Fruit fly (Drosophila melanogaster): Measurements from ENCODE around the gene CG9095.

The CG9095 gene

dm6 chrX:15120116-15120515 is 42.9 kb downstream of the CG9095 start (continued):
- peak; percentile 44 for TF ChIP-seq Ptx1 (GFP tag; IDR thresholded peaks at IDR 0.05)
- TF ChIP-seq sob (GFP tag; IDR thresholded peaks at IDR 0.05) = peak; percentile 48; the same call in 1 of the 2 replicates
- TF ChIP-seq CG14441 (GFP tag; IDR thresholded peaks at IDR 0.05) = peak; percentile 27; the same call in 1 of the 2 replicates
- TF ChIP-seq CG2889 (GFP tag; IDR thresholded peaks at IDR 0.05) = peak; percentile 34; the same call in 1 of the 3 replicates
- peak; percentile 28 for TF ChIP-seq Sox100B (GFP tag; optimal IDR thresholded peaks at IDR 0.05)
- TF ChIP-seq lab (GFP tag; optimal IDR thresholded peaks at IDR 0.05) = peak; percentile 66
- no peak for TF ChIP-seq cg (GFP tag; optimal IDR thresholded peaks at IDR 0.05)
- 0 out of 3 replicates have a peak, but pooled peaks have one; percentile 8 for TF ChIP-seq C15 (GFP tag; IDR thresholded peaks at IDR 0.05)
- TF ChIP-seq Hand (GFP tag; optimal IDR thresholded peaks at IDR 0.05) = peak; percentile 22
- peak; percentile 3 for TF ChIP-seq Xbp1 (GFP tag; optimal IDR thresholded peaks at IDR 0.05)
- TF ChIP-seq zfh2 (GFP tag; optimal IDR thresholded peaks at IDR 0.05) = peak; percentile 54
- 0 out of 3 replicates have a peak, but pooled peaks have one; percentile 24 for TF ChIP-seq CG7357 (GFP tag; IDR thresholded peaks at IDR 0.05)
- peak; percentile 21 for TF ChIP-seq CG10209 (GFP tag; optimal IDR thresholded peaks at IDR 0.05)
- TF ChIP-seq CG15011 (GFP tag; optimal IDR thresholded peaks at IDR 0.05) = peak; percentile 31
- peak; percentile 45; the same call in 1 of the 2 replicates for TF ChIP-seq CG11247 (GFP tag; IDR thresholded peaks at IDR 0.05)
- TF ChIP-seq gcm2 (GFP tag; optimal IDR thresholded peaks at IDR 0.05) = no peak
- peak; percentile 28; the same call in 1 of the 2 replicates for TF ChIP-seq ranshi (GFP tag; IDR thresholded peaks at IDR 0.05)
- peak; percentile 62 for TF ChIP-seq CG11504 (tag; optimal IDR thresholded peaks at IDR 0.05)
- TF ChIP-seq vvl (GFP tag; IDR thresholded peaks at IDR 0.05) = 0 out of 2 replicates have a peak, but pooled peaks have one; percentile 21
- peak; percentile 30 for TF ChIP-seq org-1 (GFP tag; optimal IDR thresholded peaks at IDR 0.05)
- peak; percentile 4 for TF ChIP-seq gro (GFP tag; optimal IDR thresholded peaks at IDR 0.05)
- TF ChIP-seq CG2120 (GFP tag; optimal IDR thresholded peaks at IDR 0.05) = peak; percentile 77
- peak; percentile 24 for TF ChIP-seq maf-S (GFP tag; optimal IDR thresholded peaks at IDR 0.05)
- 0 out of 2 replicates have a peak, but pooled peaks have one; percentile 25 for TF ChIP-seq Xrp1 (GFP tag; IDR thresholded peaks at IDR 0.05)
- peak; percentile 69 for TF ChIP-seq CG2678 (tag; optimal IDR thresholded peaks at IDR 0.05)
- TF ChIP-seq gsb (GFP tag; IDR thresholded peaks at IDR 0.05) = 0 out of 2 replicates have a peak, but pooled peaks have one; percentile 27
- TF ChIP-seq CG12071 (GFP tag; optimal IDR thresholded peaks at IDR 0.05) = peak; percentile 21
- TF ChIP-seq D19B (GFP tag; optimal IDR thresholded peaks at IDR 0.05) = peak; percentile 7
- no peak for TF ChIP-seq CG13123 (GFP tag; optimal IDR thresholded peaks at IDR 0.05)
- peak; percentile 35 for TF ChIP-seq sug (tag; optimal IDR thresholded peaks at IDR 0.05)
- TF ChIP-seq cas (GFP tag; IDR thresholded peaks at IDR 0.05) = 0 out of 2 replicates have a peak, but pooled peaks have one; percentile 5
- TF ChIP-seq CG6654 (GFP tag; optimal IDR thresholded peaks at IDR 0.05) = no peak
- peak; percentile 36; the same call in 1 of the 2 replicates for TF ChIP-seq wdn (GFP tag; IDR thresholded peaks at IDR 0.05)
- TF ChIP-seq CG12659 (GFP tag; optimal IDR thresholded peaks at IDR 0.05) = peak; percentile 39

DNA sequence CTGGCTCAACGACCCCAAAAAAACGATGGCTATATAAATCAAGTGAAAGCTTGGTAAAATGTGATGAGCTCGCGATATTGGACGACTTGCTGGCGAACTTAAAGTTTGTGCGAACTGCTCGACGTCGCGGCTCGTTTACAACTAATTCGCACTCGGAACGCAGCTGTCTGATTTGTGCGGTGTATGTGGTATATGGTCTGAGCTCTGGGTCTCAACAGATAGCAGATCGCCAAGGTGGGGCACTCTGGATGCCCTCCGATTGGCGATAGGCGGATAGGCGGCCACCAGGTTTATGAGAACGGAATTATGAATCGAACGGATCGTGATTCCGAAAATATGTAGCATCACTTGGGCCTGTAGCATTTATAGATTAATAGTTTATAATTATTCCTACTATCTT is 46.6 kb downstream of the CG9095 start, which contains the start of gene Cyp4s3:
Gene Cyp4s3, minus strand, starts transcription at position 146 of the 400 bp plus-strand sequence.
- peak; percentile 41 for TF ChIP-seq sug (tag; optimal IDR thresholded peaks at IDR 0.05)
- TF ChIP-seq CG5180 (GFP tag; optimal IDR thresholded peaks at IDR 0.05) = peak; percentile 4
- TF ChIP-seq YL-1 (GFP tag; optimal IDR thresholded peaks at IDR 0.05) = no peak
- peak; percentile 12 for TF ChIP-seq Ets65A (GFP tag)
- TF ChIP-seq Dek (tag; optimal IDR thresholded peaks at IDR 0.05) = no peak
- peak; percentile 52 for TF ChIP-seq Med (GFP tag)
- no peak for TF ChIP-seq chinmo (GFP tag; IDR thresholded peaks at IDR 0.05; ENCODE audit: partially characterized antibody)
- TF ChIP-seq CG15514 (GFP tag; optimal IDR thresholded peaks at IDR 0.05) = peak; percentile 10
- peak; percentile 56 for TF ChIP-seq CG34376 (GFP tag; optimal IDR thresholded peaks at IDR 0.05)
- TF ChIP-seq Bdp1 (GFP tag; optimal IDR thresholded peaks at IDR 0.05) = no peak
- TF ChIP-seq HLHmδ (GFP tag; optimal IDR thresholded peaks at IDR 0.05) = no peak
